Worm (Caenorhabditis elegans): ENCODE results near the gene Y22D7AL.9.

Y22D7AL.9 gene

DNA sequence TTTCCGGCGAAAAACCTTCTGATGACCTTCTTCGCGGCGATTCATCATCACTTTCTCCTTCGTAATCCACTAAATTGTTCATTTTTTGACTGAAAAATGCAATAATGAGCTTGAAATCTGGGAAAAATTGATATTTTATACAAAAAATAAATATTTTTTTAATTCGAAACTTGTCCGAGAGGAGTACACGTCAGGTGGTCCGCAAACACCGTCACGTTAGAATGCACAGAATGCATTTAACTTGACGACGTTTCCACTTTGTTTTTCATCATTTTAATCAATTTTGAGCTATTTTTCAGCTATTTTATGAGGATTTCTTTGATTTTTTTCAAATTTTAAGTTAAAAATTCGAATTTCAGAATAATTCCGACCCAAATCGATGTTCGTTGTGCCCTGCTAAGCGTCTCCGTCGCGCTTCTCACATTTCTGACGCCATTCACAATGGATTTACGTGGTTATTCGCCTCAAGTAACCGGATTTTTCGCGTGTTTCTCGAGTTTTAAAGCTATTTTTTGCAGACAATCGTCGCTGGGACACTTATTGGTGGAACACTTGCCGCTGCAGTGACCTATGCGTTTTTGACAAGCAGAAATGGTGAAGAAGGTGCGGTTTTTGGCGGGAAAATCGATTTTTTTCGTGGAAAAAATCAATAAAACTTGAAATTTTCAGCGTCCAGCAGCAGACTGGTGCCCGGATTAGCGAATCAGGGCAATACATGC lies 55.2 kb downstream of the Y22D7AL.9 start, which contains the start of the genes eelo-1 and Y67D2.2:
Gene eelo-1, minus strand, starts transcription at position 89 of the 719 bp plus-strand sequence.
Gene Y67D2.2, plus strand, starts transcription at position 360 of the 719 bp plus-strand sequence.
- TF ChIP-seq elt-3 (tag; optimal IDR thresholded peaks at IDR 0.05) (no peak), ceh-9 (tag; optimal IDR thresholded peaks at IDR 0.05) (no peak), lin-15B (tag; optimal IDR thresholded peaks at IDR 0.05) (peak; percentile 54), fkh-2 (tag; optimal IDR thresholded peaks at IDR 0.05) (no peak), nhr-23 (tag; optimal IDR thresholded peaks at IDR 0.05) (peak; percentile 39), nhr-43 (tag; optimal IDR thresholded peaks at IDR 0.05; ENCODE audit: poor library complexity, severe bottlenecking) (no peak), hmg-11 (tag; optimal IDR thresholded peaks at IDR 0.05) (peak; percentile 49), egl-5 (tag; optimal IDR thresholded peaks at IDR 0.05) (peak; percentile 45), nfya-1 (tag; optimal IDR thresholded peaks at IDR 0.05; ENCODE audit: insufficient read depth) (peak; percentile 61), aly-2 (tag; optimal IDR thresholded peaks at IDR 0.05) (no peak), pha-4 (tag; optimal IDR thresholded peaks at IDR 0.05) (peak; percentile 74), elt-2 (tag; optimal IDR thresholded peaks at IDR 0.05) (no peak), unc-39 (tag; optimal IDR thresholded peaks at IDR 0.05) (no peak)
